Worm (Caenorhabditis elegans) whole organism, L2 larva: Measurements from ENCODE around the gene vep-2.

Source experiments
- C34F6.9 ChIP-seq: fragments of 150-350 bp; optimal IDR thresholded peaks from 2 replicates; lab custom pipeline; 2014; ENCODE audit warnings: missing biosample characterization, missing genetic modification characterization
- F13H6.1 ChIP-seq: sonication (generic microtip); optimal IDR thresholded peaks from 2 replicates; lab custom pipeline; 2016; ENCODE audit warnings: missing genetic modification characterization, missing compliant biosample characterization
- Y55F3AM.14 ChIP-seq: fragments of 200-800 bp; sonication (Bioruptor generic); optimal IDR thresholded peaks from 2 replicates; lab custom pipeline; 2018; ENCODE audit warnings: mild to moderate bottlenecking, missing genetic modification characterization, missing compliant biosample characterization
- alr-1 ChIP-seq: fragments of 150-350 bp; optimal IDR thresholded peaks from 2 replicates; lab custom pipeline; 2014; ENCODE audit warnings: missing biosample characterization, missing genetic modification characterization
- aly-2 ChIP-seq: fragments of 150-350 bp; optimal IDR thresholded peaks from 2 replicates; lab custom pipeline; 2014; ENCODE audit warnings: missing biosample characterization, missing genetic modification characterization
- ama-1 ChIP-seq: fragments of 150-350 bp; optimal IDR thresholded peaks from 2 replicates; lab custom pipeline; 2018; ENCODE audit warnings: inconsistent platforms
- blmp-1 ChIP-seq: sonication (generic microtip); optimal IDR thresholded peaks from 2 replicates; lab custom pipeline; 2017; ENCODE audit warnings: missing genetic modification characterization, mild to moderate bottlenecking, missing compliant biosample characterization, antibody characterized with exemption, moderate library complexity; ENCODE audit not compliant: insufficient read depth
- crh-2 ChIP-seq: sonication (generic microtip); optimal IDR thresholded peaks from 2 replicates; lab custom pipeline; 2017; ENCODE audit warnings: missing biosample characterization, missing genetic modification characterization
- dmd-4 ChIP-seq: sonication (generic microtip); optimal IDR thresholded peaks from 2 replicates; lab custom pipeline; 2017; ENCODE audit warnings: missing biosample characterization, missing genetic modification characterization
- egl-27 ChIP-seq: sonication (generic microtip); optimal IDR thresholded peaks from 3 replicates; lab custom pipeline; 2017; ENCODE audit warnings: missing biosample characterization, missing genetic modification reagents, missing genetic modification characterization
- elt-1 ChIP-seq: fragments of 150-350 bp; optimal IDR thresholded peaks from 2 replicates; lab custom pipeline; 2014; ENCODE audit warnings: missing biosample characterization, missing genetic modification characterization
- elt-3 ChIP-seq: sonication (generic microtip); optimal IDR thresholded peaks from 2 replicates; lab custom pipeline; 2017; ENCODE audit warnings: missing biosample characterization, missing genetic modification characterization
- fos-1 ChIP-seq: fragments of 150-350 bp; optimal IDR thresholded peaks from 2 replicates; lab custom pipeline; 2014; ENCODE audit warnings: missing biosample characterization, missing genetic modification characterization
- gmeb-1 ChIP-seq: fragments of 150-350 bp; optimal IDR thresholded peaks from 2 replicates; lab custom pipeline; 2014; ENCODE audit warnings: missing biosample characterization, missing genetic modification characterization
- lin-11 ChIP-seq: fragments of 150-350 bp; sonication (generic microtip); optimal IDR thresholded peaks from 2 replicates; lab custom pipeline; 2014; ENCODE audit warnings: missing biosample characterization, missing genetic modification characterization, inconsistent platforms, mixed read lengths
- lin-13 ChIP-seq: fragments of 150-350 bp; optimal IDR thresholded peaks from 2 replicates; lab custom pipeline; 2014; ENCODE audit warnings: missing biosample characterization, missing genetic modification reagents, missing genetic modification characterization
- lin-39 ChIP-seq: fragments of 150-350 bp; optimal IDR thresholded peaks from 2 replicates; lab custom pipeline; 2014; ENCODE audit warnings: missing biosample characterization, missing genetic modification reagents, missing genetic modification characterization
- lsy-2 ChIP-seq, 2 experiments: fragments of 150-350 bp in 1 of 2; sonication (generic microtip) in 1 of 2; optimal IDR thresholded peaks; 2 replicates each; lab custom pipeline; 2014 to 2017; ENCODE audit warnings: missing biosample characterization in 2 of 2, missing genetic modification characterization in 2 of 2
- mab-5 ChIP-seq: fragments of 150-350 bp; optimal IDR thresholded peaks from 2 replicates; lab custom pipeline; 2014; ENCODE audit warnings: missing biosample characterization, missing genetic modification characterization
- mdl-1 ChIP-seq, 2 experiments: fragments of 150-350 bp in 1 of 2; sonication (generic microtip) in 1 of 2; optimal IDR thresholded peaks; 2 replicates each; lab custom pipeline; 2017; ENCODE audit warnings: missing biosample characterization in 2 of 2, missing genetic modification characterization in 2 of 2
- nhr-11 ChIP-seq: fragments of 150-350 bp; optimal IDR thresholded peaks from 2 replicates; lab custom pipeline; 2014; ENCODE audit warnings: missing biosample characterization, missing genetic modification characterization
- nhr-12 ChIP-seq: fragments of 150-350 bp; optimal IDR thresholded peaks from 2 replicates; lab custom pipeline; 2014; ENCODE audit warnings: missing biosample characterization, missing genetic modification characterization
- nhr-129 ChIP-seq: fragments of 150-350 bp; optimal IDR thresholded peaks from 2 replicates; lab custom pipeline; 2014; ENCODE audit warnings: missing biosample characterization, missing genetic modification characterization
- nhr-21 ChIP-seq: fragments of 150-350 bp; optimal IDR thresholded peaks from 2 replicates; lab custom pipeline; 2014; ENCODE audit warnings: missing biosample characterization, missing genetic modification characterization
- nhr-23 ChIP-seq: fragments of 150-350 bp; optimal IDR thresholded peaks from 2 replicates; lab custom pipeline; 2014; ENCODE audit warnings: missing biosample characterization, missing genetic modification reagents, missing genetic modification characterization
- nhr-25 ChIP-seq: fragments of 150-350 bp; sonication (generic microtip); optimal IDR thresholded peaks from 3 replicates; lab custom pipeline; 2014; ENCODE audit warnings: missing biosample characterization, missing genetic modification characterization
- nhr-6 ChIP-seq: fragments of 150-350 bp; optimal IDR thresholded peaks from 2 replicates; lab custom pipeline; 2014; ENCODE audit warnings: missing biosample characterization, missing genetic modification characterization
- nhr-77 ChIP-seq: fragments of 150-350 bp; optimal IDR thresholded peaks from 2 replicates; lab custom pipeline; 2014; ENCODE audit warnings: missing biosample characterization, missing genetic modification characterization
- peb-1 ChIP-seq: fragments of 150-350 bp; optimal IDR thresholded peaks from 2 replicates; lab custom pipeline; 2014; ENCODE audit warnings: missing biosample characterization, missing genetic modification characterization
- sem-4 ChIP-seq: fragments of 150-350 bp; optimal IDR thresholded peaks from 2 replicates; lab custom pipeline; 2014; ENCODE audit warnings: missing biosample characterization, missing genetic modification reagents, missing genetic modification characterization
- sma-3 ChIP-seq: sonication (generic microtip); optimal IDR thresholded peaks from 2 replicates; lab custom pipeline; 2016; ENCODE audit warnings: missing genetic modification reagents, missing genetic modification characterization, missing compliant biosample characterization
- sma-9 ChIP-seq, 2 experiments: fragments of 150-350 bp in 1 of 2; sonication (generic microtip) in 1 of 2; optimal IDR thresholded peaks; 2 replicates each; lab custom pipeline; 2014 to 2016; ENCODE audit warnings: missing genetic modification characterization in 2 of 2, mild to moderate bottlenecking in 1 of 2, missing biosample characterization in 1 of 2, missing compliant biosample characterization in 1 of 2, missing genetic modification reagents in 1 of 2, moderate library complexity in 1 of 2
- unc-39 ChIP-seq: fragments of 150-350 bp; optimal IDR thresholded peaks from 2 replicates; lab custom pipeline; 2014; ENCODE audit warnings: missing biosample characterization, missing genetic modification characterization
- unc-55 ChIP-seq: fragments of 150-350 bp; sonication (generic microtip); optimal IDR thresholded peaks from 3 replicates; lab custom pipeline; 2014; ENCODE audit warnings: missing biosample characterization, missing genetic modification reagents, missing genetic modification characterization
- unc-62 ChIP-seq: fragments of 150-350 bp; optimal IDR thresholded peaks from 2 replicates; lab custom pipeline; 2014; ENCODE audit warnings: missing biosample characterization, missing genetic modification reagents, missing genetic modification characterization
- zag-1 ChIP-seq: fragments of 150-350 bp; optimal IDR thresholded peaks from 2 replicates; lab custom pipeline; 2014; ENCODE audit warnings: missing biosample characterization, missing genetic modification characterization
- ztf-1 ChIP-seq: fragments of 200-800 bp; sonication (Bioruptor generic); conservative IDR thresholded peaks from 2 replicates; pipeline ENCODE4 v1.3.6; 2022; ENCODE audit warnings: missing genetic modification characterization, missing compliant biosample characterization
- ztf-11 ChIP-seq: sonication (generic microtip); optimal IDR thresholded peaks from 2 replicates; lab custom pipeline; 2017; ENCODE audit warnings: missing biosample characterization, missing genetic modification characterization

The vep-2 gene

DNA sequence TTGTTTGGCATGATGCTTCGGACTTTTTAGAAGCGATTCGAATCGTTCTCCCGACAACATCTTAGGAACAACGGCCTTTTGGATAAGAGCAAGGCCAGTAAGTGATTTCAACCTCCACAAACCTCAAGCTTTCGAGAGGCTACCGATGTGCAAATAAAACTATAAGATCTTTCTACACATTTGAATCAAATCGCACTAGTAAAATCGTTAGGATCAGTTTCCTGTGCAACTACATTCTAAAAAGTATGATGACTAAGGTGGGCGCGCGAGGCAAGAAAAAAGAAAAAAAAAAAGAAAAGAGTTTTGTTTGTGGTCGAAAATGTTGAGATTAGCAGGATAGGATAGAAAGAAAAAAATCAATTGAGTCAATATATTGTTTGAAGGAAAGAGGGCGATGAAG, 16.7 kb downstream of the vep-2 start, which contains the start of gene tmem-24:
TSS of gene tmem-24 (minus strand) at position 101 of the 400 bp plus-strand sequence.
- TF ChIP-seq elt-1 (tag; lab: Kevin White, UChicago) (no peak), Y55F3AM.14 (GFP tag; lab: Kevin White, UChicago) (no peak), sem-4 (no peak), lin-39 (tag; lab: Kevin White, UChicago) (no peak), lsy-2 (tag; optimal IDR thresholded peaks at IDR 0.05; lab: Kevin White, UChicago) (no peak), alr-1 (tag; lab: Kevin White, UChicago) (no peak), aly-2 (tag; lab: Kevin White, UChicago) (no peak), F13H6.1 (tag; lab: Kevin White, UChicago) (no peak), mab-5 (no peak), ztf-11 (tag; lab: Kevin White, UChicago) (no peak)
- TF ChIP-seq, all 48 proteins: peak for 0

DNA sequence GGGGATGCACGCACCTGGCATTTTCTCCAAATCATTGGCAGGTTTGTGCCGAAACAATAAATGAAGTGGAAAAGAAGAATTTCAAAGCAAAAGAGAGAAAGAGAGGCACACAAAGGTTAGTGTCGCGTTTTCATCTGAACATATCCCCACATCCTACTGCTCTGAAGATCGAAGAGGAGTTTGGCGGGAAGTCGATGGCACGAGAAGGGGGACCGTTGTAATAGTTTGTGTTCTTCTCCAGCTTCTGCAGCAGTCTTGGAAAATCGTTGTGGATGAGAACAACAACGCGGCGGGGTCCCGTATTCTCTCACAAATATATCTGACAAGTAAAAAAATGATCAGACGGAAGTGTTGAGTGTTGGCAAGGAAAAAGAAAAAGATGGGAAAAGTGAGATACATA, 17.8 kb downstream of the vep-2 start:
- no peak for TF ChIP-seq peb-1 (tag; lab: Kevin White, UChicago)
- TF ChIP-seq egl-27 (tag; lab: Kevin White, UChicago) = no peak
- peak; percentile 24 for TF ChIP-seq nhr-129 (tag; lab: Kevin White, UChicago)
- TF ChIP-seq F13H6.1 (tag; lab: Kevin White, UChicago) = peak; percentile 34
- TF ChIP-seq fos-1 (tag; lab: Kevin White, UChicago) = no peak

DNA sequence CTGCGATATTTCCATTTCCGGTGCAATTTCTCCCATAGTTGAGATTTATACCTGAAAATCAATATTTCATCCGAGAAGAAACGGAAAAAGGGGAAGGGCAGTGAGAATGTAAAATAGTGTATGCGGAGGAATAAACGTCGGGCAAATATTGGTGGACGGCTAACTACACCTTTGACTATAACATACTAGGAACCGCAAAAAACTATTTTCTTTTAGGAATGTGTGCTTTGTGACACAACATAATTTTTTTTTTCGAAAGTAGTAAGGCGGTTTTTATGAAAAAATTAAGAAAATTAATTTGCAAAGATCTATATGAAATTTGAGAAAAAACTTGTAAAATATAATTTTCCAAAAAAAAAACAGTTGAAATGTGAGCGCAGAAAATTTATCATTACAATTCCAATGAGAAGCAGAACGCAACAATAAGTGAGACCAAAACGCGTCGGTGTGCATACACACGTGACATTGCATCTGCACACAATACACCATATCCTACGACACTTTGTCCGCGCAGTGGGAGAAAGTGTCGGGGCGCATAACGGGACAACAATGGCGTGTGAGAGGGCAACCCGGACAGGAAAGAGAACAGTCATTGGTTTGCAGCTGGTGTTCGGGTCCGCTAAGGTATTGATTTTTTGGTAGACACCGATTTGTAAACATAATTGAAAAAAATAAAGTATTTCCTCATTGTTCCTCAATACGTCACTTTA, 22.1 kb downstream of the vep-2 start, which contains the start of the genes sax-1 and R11G1.2:
TSS of gene sax-1 (minus strand) at position 51 of the 710 bp plus-strand sequence.
TSS of gene R11G1.2 (plus strand) at position 515 of the 710 bp plus-strand sequence.
- TF ChIP-seq crh-2 (tag; lab: Kevin White, UChicago) (peak; percentile 60), F13H6.1 (tag; lab: Kevin White, UChicago) (peak; percentile 32), dmd-4 (tag; lab: Kevin White, UChicago) (no peak), zag-1 (no peak), aly-2 (tag; lab: Kevin White, UChicago) (no peak), nhr-25 (tag; lab: Kevin White, UChicago) (peak; percentile 57), ztf-1 (GFP tag; lab: Robert Waterston, UW) (no peak), nhr-21 (peak; percentile 26), peb-1 (tag; lab: Kevin White, UChicago) (no peak), nhr-12 (no peak), nhr-11 (tag; lab: Kevin White, UChicago) (no peak), nhr-77 (tag; lab: Kevin White, UChicago) (no peak), fos-1 (tag; lab: Kevin White, UChicago) (peak; percentile 17), sma-3 (GFP tag; lab: Kevin White, UChicago) (peak; percentile 30), unc-39 (tag; lab: Kevin White, UChicago) (no peak), lin-11 (peak; percentile 39), lin-13 (GFP tag; lab: Kevin White, UChicago) (peak; percentile 16), C34F6.9 (tag; lab: Kevin White, UChicago) (peak; percentile 74), blmp-1 (tag; lab: Kevin White, UChicago) (peak; percentile 34), elt-3 (tag; lab: Kevin White, UChicago) (no peak), lsy-2 (tag; optimal IDR thresholded peaks at IDR 0.05; lab: Kevin White, UChicago) (peak; percentile 5 to 66), gmeb-1 (peak; percentile 19), sma-9 (GFP tag; optimal IDR thresholded peaks at IDR 0.05; lab: Kevin White, UChicago) (peak; percentile 20), sma-9 (tag; optimal IDR thresholded peaks at IDR 0.05; lab: Kevin White, UChicago) (no peak), ama-1 (no peak), unc-62 (GFP tag; lab: Kevin White, UChicago) (no peak), nhr-129 (tag; lab: Kevin White, UChicago) (peak; percentile 64), nhr-23 (tag; lab: Kevin White, UChicago) (no peak), unc-55 (GFP tag; lab: Kevin White, UChicago) (peak; percentile 61), mdl-1 (tag; optimal IDR thresholded peaks at IDR 0.05; lab: Kevin White, UChicago) (peak; percentile 37 to 88), nhr-6 (no peak)
- TF ChIP-seq, all 48 proteins: peak for 16
